Worm (Caenorhabditis elegans) whole organism, early embryonic: Measurements from ENCODE around the gene lsm-4.

Experiments
- B0310.2 ChIP-seq: sonication (generic microtip); optimal IDR thresholded peaks from 2 replicates; lab custom pipeline; 2016; ENCODE audit warnings: mild to moderate bottlenecking, missing genetic modification characterization, missing compliant biosample characterization
- F13C5.2 ChIP-seq: sonication (generic microtip); optimal IDR thresholded peaks from 2 replicates; lab custom pipeline; 2017; ENCODE audit warnings: mild to moderate bottlenecking, missing genetic modification characterization, inconsistent platforms, missing compliant biosample characterization
- aly-1 ChIP-seq: sonication (generic microtip); optimal IDR thresholded peaks from 2 replicates; lab custom pipeline; 2016; ENCODE audit warnings: missing genetic modification characterization, missing compliant biosample characterization
- ama-1 ChIP-seq: fragments of 150-350 bp; optimal IDR thresholded peaks from 2 replicates; lab custom pipeline; 2014
- ceh-13 ChIP-seq: fragments of 200-800 bp; sonication (Bioruptor generic); optimal IDR thresholded peaks from 2 replicates; lab custom pipeline; 2018; ENCODE audit warnings: mild to moderate bottlenecking, missing genetic modification characterization, missing compliant biosample characterization
- ceh-36 ChIP-seq: sonication (generic microtip); optimal IDR thresholded peaks from 2 replicates; lab custom pipeline; 2016; ENCODE audit warnings: missing genetic modification characterization, inconsistent platforms, missing compliant biosample characterization
- ets-7 ChIP-seq: sonication (generic microtip); optimal IDR thresholded peaks from 2 replicates; lab custom pipeline; 2016; ENCODE audit warnings: missing genotype, missing genetic modification characterization, missing compliant biosample characterization
- flt-1 ChIP-seq: fragments of 200-800 bp; sonication (Bioruptor generic); IDR thresholded peaks from 2 replicates; pipeline ENCODE4 v1.3.6; 2022; ENCODE audit warnings: missing genetic modification characterization, missing compliant biosample characterization
- hmbx-1 ChIP-seq: sonication (generic microtip); optimal IDR thresholded peaks from 2 replicates; lab custom pipeline; 2016; ENCODE audit warnings: mild to moderate bottlenecking, missing genetic modification characterization, missing compliant biosample characterization
- hmg-4 ChIP-seq: fragments of 200-800 bp; sonication (Bioruptor generic); optimal IDR thresholded peaks from 2 replicates; lab custom pipeline; 2018; ENCODE audit warnings: mild to moderate bottlenecking, missing genetic modification characterization, missing compliant biosample characterization
- hnd-1 ChIP-seq: sonication (generic microtip); optimal IDR thresholded peaks from 2 replicates; lab custom pipeline; 2016; ENCODE audit warnings: missing genetic modification characterization, missing compliant biosample characterization
- pes-1 ChIP-seq: fragments of 200-800 bp; sonication (Bioruptor generic); IDR thresholded peaks from 2 replicates; pipeline ENCODE4 v1.3.6; 2022; ENCODE audit warnings: missing genetic modification reagents, missing genetic modification characterization, missing compliant biosample characterization
- scrt-1 ChIP-seq: fragments of 200-800 bp; sonication (Bioruptor generic); IDR thresholded peaks from 2 replicates; pipeline ENCODE4 v1.3.6; 2022; ENCODE audit warnings: missing genetic modification characterization, missing compliant biosample characterization
- sea-1 ChIP-seq: fragments of 200-800 bp; sonication (Bioruptor generic); conservative IDR thresholded peaks from 2 replicates; pipeline ENCODE4 v1.3.6; 2022; ENCODE audit warnings: missing genetic modification characterization, missing compliant biosample characterization
- tbx-11 ChIP-seq: fragments of 200-800 bp; sonication (Bioruptor generic); IDR thresholded peaks from 2 replicates; pipeline ENCODE4 v1.3.6; 2022; ENCODE audit warnings: missing genetic modification characterization, missing compliant biosample characterization
- tbx-37 ChIP-seq: fragments of 200-800 bp; sonication (Bioruptor generic); conservative IDR thresholded peaks from 2 replicates; pipeline ENCODE4 v1.3.6; 2022; ENCODE audit warnings: missing genetic modification reagents, missing genetic modification characterization, missing compliant biosample characterization
- tra-4 ChIP-seq: sonication (generic microtip); optimal IDR thresholded peaks from 2 replicates; lab custom pipeline; 2017; ENCODE audit warnings: missing genetic modification characterization, missing compliant biosample characterization

lsm-4 gene

ce11 chrII:7253073-7253472 lies at the start of gene lsm-4:
Gene lsm-4 (minus strand): TSS chrII:7253163.
- TF ChIP-seq tra-4 (tag; lab: Kevin White, UChicago) (no peak), scrt-1 (GFP tag; lab: Robert Waterston, UW) (no peak), sea-1 (GFP tag; lab: Robert Waterston, UW) (no peak), hmg-4 (GFP tag; lab: Kevin White, UChicago) (no peak), flt-1 (GFP tag; lab: Robert Waterston, UW) (no peak), hnd-1 (tag; lab: Kevin White, UChicago) (no peak), ets-7 (tag; lab: Kevin White, UChicago) (no peak), ceh-36 (tag; lab: Kevin White, UChicago) (no peak), tbx-11 (no peak), hmbx-1 (tag; lab: Kevin White, UChicago) (no peak), pes-1 (GFP tag; lab: Robert Waterston, UW) (no peak), F13C5.2 (tag; lab: Kevin White, UChicago) (no peak), aly-1 (tag; lab: Kevin White, UChicago) (no peak), B0310.2 (tag; lab: Kevin White, UChicago) (no peak), ceh-13 (no peak), tbx-37 (GFP tag; lab: Robert Waterston, UW) (no peak)

- TF ChIP-seq tbx-11 (no peak), pes-1 (GFP tag; lab: Robert Waterston, UW) (no peak), tra-4 (tag; lab: Kevin White, UChicago) (no peak), tbx-37 (GFP tag; lab: Robert Waterston, UW) (no peak), ets-7 (tag; lab: Kevin White, UChicago) (no peak), ceh-13 (no peak), sea-1 (GFP tag; lab: Robert Waterston, UW) (no peak), B0310.2 (tag; lab: Kevin White, UChicago) (no peak), hmg-4 (GFP tag; lab: Kevin White, UChicago) (no peak), hmbx-1 (tag; lab: Kevin White, UChicago) (no peak), flt-1 (GFP tag; lab: Robert Waterston, UW) (no peak)
Measured at ce11 chrII:7301670-7302151, 48.7 kb upstream of the lsm-4 start, which contains the start of gene cul-4. Gene cul-4 (plus strand): TSS chrII:7302101.

ce11 chrII:7299042-7299441 lies 46.1 kb upstream of the lsm-4 start, which contains the start of gene C30G12.1:
Gene C30G12.1 (plus strand): TSS chrII:7299342.
- no peak for TF ChIP-seq hmbx-1 (tag; lab: Kevin White, UChicago)
- no peak for TF ChIP-seq hnd-1 (tag; lab: Kevin White, UChicago)
- no peak for TF ChIP-seq tra-4 (tag; lab: Kevin White, UChicago)

ce11 chrII:7298197-7298682 lies 45.3 kb upstream of the lsm-4 start, which contains the start of gene puf-8:
Gene puf-8 (minus strand): TSS chrII:7298247.
- no peak for TF ChIP-seq pes-1 (GFP tag; lab: Robert Waterston, UW)
- no peak for TF ChIP-seq aly-1 (tag; lab: Kevin White, UChicago)
- TF ChIP-seq ceh-36 (tag; lab: Kevin White, UChicago): no peak
- TF ChIP-seq tbx-37 (GFP tag; lab: Robert Waterston, UW): no peak
- TF ChIP-seq scrt-1 (GFP tag; lab: Robert Waterston, UW): no peak
- no peak for TF ChIP-seq hmg-4 (GFP tag; lab: Kevin White, UChicago)
- no peak for TF ChIP-seq ets-7 (tag; lab: Kevin White, UChicago)
- TF ChIP-seq flt-1 (GFP tag; lab: Robert Waterston, UW): no peak
- no peak for TF ChIP-seq sea-1 (GFP tag; lab: Robert Waterston, UW)
- TF ChIP-seq B0310.2 (tag; lab: Kevin White, UChicago): no peak

- no peak for TF ChIP-seq ceh-13
- no peak for TF ChIP-seq sea-1 (GFP tag; lab: Robert Waterston, UW)
- no peak for TF ChIP-seq tbx-37 (GFP tag; lab: Robert Waterston, UW)
Measured at ce11 chrII:7295917-7296316, 43.0 kb upstream of the lsm-4 start, which contains the start of gene C30G12.6. Gene C30G12.6 (minus strand): TSS chrII:7296017.

- TF ChIP-seq ceh-36 (tag; lab: Kevin White, UChicago): no peak
- TF ChIP-seq ama-1 (lab: Kevin White, UChicago): no peak
- no peak for TF ChIP-seq tbx-11
- TF ChIP-seq tbx-37 (GFP tag; lab: Robert Waterston, UW): no peak
- no peak for TF ChIP-seq ets-7 (tag; lab: Kevin White, UChicago)
- TF ChIP-seq hmg-4 (GFP tag; lab: Kevin White, UChicago): no peak
- no peak for TF ChIP-seq sea-1 (GFP tag; lab: Robert Waterston, UW)
- no peak for TF ChIP-seq flt-1 (GFP tag; lab: Robert Waterston, UW)
- TF ChIP-seq pes-1 (GFP tag; lab: Robert Waterston, UW): no peak
- TF ChIP-seq B0310.2 (tag; lab: Kevin White, UChicago): no peak
- no peak for TF ChIP-seq hnd-1 (tag; lab: Kevin White, UChicago)
Measured at ce11 chrII:7289923-7290476, 37.0 kb upstream of the lsm-4 start, which contains the start of gene C30G12.2. Gene C30G12.2 (plus strand): TSS chrII:7290426.

ce11 chrII:7287709-7288108 lies 34.7 kb upstream of the lsm-4 start:
- TF ChIP-seq B0310.2 (tag; lab: Kevin White, UChicago) (no peak), ceh-13 (no peak), sea-1 (GFP tag; lab: Robert Waterston, UW) (no peak), tra-4 (tag; lab: Kevin White, UChicago) (no peak), ceh-36 (tag; lab: Kevin White, UChicago) (no peak), tbx-37 (GFP tag; lab: Robert Waterston, UW) (no peak), scrt-1 (GFP tag; lab: Robert Waterston, UW) (no peak)
